Worm (Caenorhabditis elegans): ENCODE data around the gene tsp-11.

Gene tsp-11

DNA sequence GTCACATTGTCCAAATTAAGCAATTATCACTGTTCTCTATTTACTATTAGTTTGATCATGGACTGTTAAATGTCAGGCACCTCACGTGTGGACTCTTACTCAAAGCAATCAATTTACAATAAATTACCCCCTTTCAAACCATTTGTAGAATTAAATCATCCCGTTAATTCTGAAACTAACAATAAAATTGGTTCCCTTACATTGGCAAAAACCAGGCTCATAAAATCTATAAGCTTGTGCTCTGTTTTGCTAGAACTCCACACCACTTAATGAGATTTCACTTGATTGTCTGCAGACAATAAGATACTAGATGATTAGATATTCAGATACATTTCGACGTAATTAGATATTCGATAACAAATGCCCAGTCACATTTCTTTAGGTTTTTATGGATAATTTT lies 7.1 kb downstream of the tsp-11 start (continued):
- TF ChIP-seq ceh-79 (tag; optimal IDR thresholded peaks at IDR 0.05): no peak

DNA sequence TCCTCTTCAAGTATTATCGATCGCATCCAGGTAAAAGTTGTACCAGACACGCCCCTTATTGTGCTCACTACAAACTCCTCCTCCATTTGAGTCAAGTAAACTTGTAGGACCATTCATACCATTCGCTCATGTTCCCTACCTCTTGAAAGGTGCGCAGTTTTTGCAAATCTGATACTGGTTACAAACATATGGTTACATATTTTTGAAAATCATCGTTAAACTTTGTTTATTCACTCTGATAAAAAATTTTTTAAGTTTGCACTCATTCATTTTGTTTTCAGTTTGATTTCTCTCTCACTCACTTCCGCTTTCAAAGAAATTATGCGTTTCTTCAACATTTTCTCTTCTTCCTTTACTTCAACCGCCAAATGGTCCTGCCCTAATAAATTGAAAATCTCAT lies 8.3 kb downstream of the tsp-11 start, which contains the start of gene B0563.1:
B0563.1 (plus strand) TSS at position 301 of the 400 bp plus-strand sequence.
- TF ChIP-seq tlf-1 (GFP tag; optimal IDR thresholded peaks at IDR 0.05) (no peak), nfya-1 (tag; optimal IDR thresholded peaks at IDR 0.05; ENCODE audit: borderline replicate concordance, insufficient read depth) (no peak), ztf-6 (GFP tag; IDR thresholded peaks at IDR 0.05) (no peak), madf-10 (tag; optimal IDR thresholded peaks at IDR 0.05) (no peak), F49E8.2 (tag; optimal IDR thresholded peaks at IDR 0.05; ENCODE audit: insufficient read depth) (no peak), mxl-1 (tag; optimal IDR thresholded peaks at IDR 0.05) (no peak)

ce11 chrX:9172278-9172677 lies 9.3 kb downstream of the tsp-11 start, which contains the start of gene B0563.18:
Gene B0563.18, plus strand, starts transcription at chrX:9172578.
- no peak for TF ChIP-seq mcd-1 (GFP tag; IDR thresholded peaks at IDR 0.05)

DNA sequence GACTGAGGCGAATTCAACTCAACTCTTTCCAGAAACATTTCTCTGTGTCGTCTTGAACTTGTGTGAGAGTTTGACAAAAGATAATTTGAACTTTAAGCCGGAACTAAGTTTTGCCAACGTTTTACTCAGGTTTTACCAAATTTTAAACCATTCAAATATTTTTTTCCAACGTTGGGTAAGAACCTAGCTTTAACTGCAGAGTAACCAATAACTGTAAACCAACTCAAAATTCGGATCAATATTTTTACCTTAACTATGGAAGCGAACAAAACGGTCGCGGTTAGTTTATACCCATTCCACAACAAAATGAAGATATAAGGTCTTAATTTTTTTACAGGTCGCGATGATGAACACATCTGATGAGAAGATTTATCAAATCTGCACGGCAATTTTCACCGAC lies 9.8 kb downstream of the tsp-11 start:
- TF ChIP-seq aptf-3 (GFP tag; IDR thresholded peaks at IDR 0.05): no peak

DNA sequence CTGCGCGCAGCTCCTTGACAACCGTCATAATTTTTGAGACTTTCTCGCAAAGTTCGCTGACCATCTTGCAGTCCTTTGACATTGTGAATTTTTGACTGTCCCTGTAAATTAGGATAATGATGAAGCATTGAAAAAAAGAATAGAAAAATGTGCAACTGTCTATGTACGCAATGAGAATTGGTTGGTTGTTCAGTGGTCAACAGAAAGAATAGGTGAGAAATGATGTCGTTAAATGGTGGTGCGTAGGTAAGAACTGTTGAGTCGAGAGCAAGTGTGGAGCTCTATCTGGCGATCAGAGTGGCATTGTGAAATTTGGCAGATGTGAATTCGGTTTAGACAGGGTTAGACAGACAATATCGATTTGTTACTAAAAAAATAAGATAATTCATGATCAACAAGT lies 11.4 kb downstream of the tsp-11 start, which contains the start of gene B0563.8:
B0563.8 (minus strand) TSS at position 101 of the 400 bp plus-strand sequence.
- no peak for TF ChIP-seq ztf-3 (GFP tag; optimal IDR thresholded peaks at IDR 0.05)
- no peak for TF ChIP-seq Y53F4B.3 (GFP tag; IDR thresholded peaks at IDR 0.05)
- TF ChIP-seq ceh-100 (GFP tag; IDR thresholded peaks at IDR 0.05): no peak
- no peak for TF ChIP-seq ztf-28 (GFP tag; IDR thresholded peaks at IDR 0.05)
- TF ChIP-seq atf-7 (tag; optimal IDR thresholded peaks at IDR 0.05): no peak
- no peak for TF ChIP-seq mcd-1 (GFP tag; IDR thresholded peaks at IDR 0.05)
- no peak for TF ChIP-seq F57A8.1 (GFP tag; optimal IDR thresholded peaks at IDR 0.05)
- no peak for TF ChIP-seq nhr-120 (GFP tag; IDR thresholded peaks at IDR 0.05)
- no peak for TF ChIP-seq ztf-18 (tag; optimal IDR thresholded peaks at IDR 0.05)
- no peak for TF ChIP-seq sptf-2 (GFP tag; optimal IDR thresholded peaks at IDR 0.05)
- TF ChIP-seq fkh-3 (tag; optimal IDR thresholded peaks at IDR 0.05): no peak
- no peak for TF ChIP-seq ceh-27 (GFP tag; optimal IDR thresholded peaks at IDR 0.05)
- TF ChIP-seq C06A6.2 (GFP tag; conservative IDR thresholded peaks at IDR 0.05): no peak
- TF ChIP-seq efl-1 (GFP tag; optimal IDR thresholded peaks at IDR 0.05): no peak
- no peak for TF ChIP-seq T07F8.4 (tag; optimal IDR thresholded peaks at IDR 0.05)
- no peak for TF ChIP-seq B0261.1 (tag; optimal IDR thresholded peaks at IDR 0.05)

DNA sequence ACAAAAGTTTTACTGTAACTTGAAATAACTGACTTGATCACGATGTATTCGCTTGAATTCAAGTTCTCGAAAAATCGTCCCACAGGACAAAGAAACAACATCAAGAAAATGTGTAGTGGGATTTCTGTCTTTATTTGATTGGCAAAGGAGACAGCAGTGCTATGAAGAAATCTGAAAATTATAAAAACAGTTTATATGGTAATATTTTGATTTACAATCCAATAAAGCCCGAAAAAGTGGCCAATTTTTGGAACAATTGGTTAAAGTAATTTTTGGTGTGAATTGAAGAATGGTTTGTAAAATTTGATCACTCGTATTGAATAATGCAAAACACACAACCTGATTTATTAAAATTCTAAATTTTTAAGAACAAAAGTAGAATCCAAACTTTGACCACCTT lies 17.9 kb downstream of the tsp-11 start, which contains the start of gene Y81B9A.4:
Y81B9A.4 (minus strand) TSS at position 101 of the 400 bp plus-strand sequence.
- TF ChIP-seq ztf-3 (GFP tag; optimal IDR thresholded peaks at IDR 0.05): no peak
- no peak for TF ChIP-seq ZK185.1 (tag; optimal IDR thresholded peaks at IDR 0.05; ENCODE audit: poor library complexity, severe bottlenecking)
- TF ChIP-seq aptf-2 (GFP tag; conservative IDR thresholded peaks at IDR 0.05): no peak
- TF ChIP-seq F52B5.7 (tag; optimal IDR thresholded peaks at IDR 0.05): no peak
- TF ChIP-seq Y53F4B.3 (GFP tag; IDR thresholded peaks at IDR 0.05): no peak
- TF ChIP-seq Y56A3A.18 (GFP tag; IDR thresholded peaks at IDR 0.05): no peak
- no peak for TF ChIP-seq gei-17 (GFP tag; optimal IDR thresholded peaks at IDR 0.05)
- TF ChIP-seq hmg-1.2 (GFP tag; IDR thresholded peaks at IDR 0.05): no peak
- TF ChIP-seq snpc-1.3 (tag; optimal IDR thresholded peaks at IDR 0.05; ENCODE audit: insufficient read depth): no peak
- TF ChIP-seq attf-5 (GFP tag; optimal IDR thresholded peaks at IDR 0.05): no peak
- no peak for TF ChIP-seq bed-2 (GFP tag; IDR thresholded peaks at IDR 0.05)
- TF ChIP-seq rpc-1 (optimal IDR thresholded peaks at IDR 0.05): no peak
- no peak for TF ChIP-seq rpc-1 (tag; optimal IDR thresholded peaks at IDR 0.05)
- TF ChIP-seq madf-6 (GFP tag; IDR thresholded peaks at IDR 0.05): no peak
- TF ChIP-seq lir-1 (GFP tag; conservative IDR thresholded peaks at IDR 0.05): no peak
- no peak for TF ChIP-seq aptf-3 (GFP tag; IDR thresholded peaks at IDR 0.05)
- no peak for TF ChIP-seq mel-28 (tag; optimal IDR thresholded peaks at IDR 0.05; ENCODE audit: borderline replicate concordance)
- TF ChIP-seq ztf-22 (GFP tag; optimal IDR thresholded peaks at IDR 0.05): no peak
- no peak for TF ChIP-seq madf-8 (GFP tag; conservative IDR thresholded peaks at IDR 0.05)
- TF ChIP-seq lag-1 (GFP tag; IDR thresholded peaks at IDR 0.05): no peak
- no peak for TF ChIP-seq B0261.1 (tag; optimal IDR thresholded peaks at IDR 0.05)

All from whole organism, young adult.